Worm (Caenorhabditis elegans) whole organism, midembryonic: Measurements from ENCODE around the gene chca-1.
A peak's percentile ranks its signal among the peaks of the same experiment; 100 is the strongest.

ENCODE experiments used
- T22C8.4 ChIP-seq: fragments of 200-800 bp; sonication (Bioruptor generic); IDR thresholded peaks from 2 replicates; pipeline ENCODE4 v1.3.6; 2022; ENCODE audit warnings: missing genetic modification characterization, missing compliant biosample characterization
- cog-1 ChIP-seq: sonication (generic microtip); optimal IDR thresholded peaks from 2 replicates; lab custom pipeline; 2016; ENCODE audit warnings: missing genetic modification characterization, missing compliant biosample characterization
- flt-1 ChIP-seq: fragments of 200-800 bp; sonication (Bioruptor generic); IDR thresholded peaks from 2 replicates; pipeline ENCODE4 v1.3.6; 2022; ENCODE audit warnings: missing genetic modification characterization, missing compliant biosample characterization
- klf-2 ChIP-seq: fragments of 200-800 bp; sonication (Bioruptor generic); conservative IDR thresholded peaks from 2 replicates; pipeline ENCODE4 v1.3.6; 2022; ENCODE audit warnings: missing genetic modification reagents, missing genetic modification characterization, missing compliant biosample characterization
- med-1 ChIP-seq: sonication (generic microtip); optimal IDR thresholded peaks from 2 replicates; lab custom pipeline; 2017; ENCODE audit warnings: missing genetic modification characterization, mild to moderate bottlenecking, missing compliant biosample characterization, antibody characterized with exemption, missing genetic modification reagents; ENCODE audit not compliant: insufficient read depth
- ref-1 ChIP-seq: fragments of 200-800 bp; sonication (Bioruptor generic); conservative IDR thresholded peaks from 2 replicates; pipeline ENCODE4 v1.3.6; 2022; ENCODE audit warnings: missing genetic modification reagents, missing genetic modification characterization, missing compliant biosample characterization
- tab-1 ChIP-seq: fragments of 200-800 bp; sonication (Bioruptor generic); IDR thresholded peaks from 2 replicates; pipeline ENCODE4 v1.3.6; 2022; ENCODE audit warnings: missing genetic modification characterization, missing compliant biosample characterization
- ztf-23 ChIP-seq: fragments of 200-800 bp; sonication (Bioruptor generic); IDR thresholded peaks from 2 replicates; pipeline ENCODE4 v1.3.6; 2022; ENCODE audit warnings: missing genetic modification reagents, missing genetic modification characterization, missing compliant biosample characterization
- ztf-29 ChIP-seq: fragments of 200-800 bp; sonication (Bioruptor generic); IDR thresholded peaks from 2 replicates; pipeline ENCODE4 v1.3.6; 2022; ENCODE audit warnings: missing genetic modification reagents, missing genetic modification characterization, missing compliant biosample characterization

Gene chca-1

DNA sequence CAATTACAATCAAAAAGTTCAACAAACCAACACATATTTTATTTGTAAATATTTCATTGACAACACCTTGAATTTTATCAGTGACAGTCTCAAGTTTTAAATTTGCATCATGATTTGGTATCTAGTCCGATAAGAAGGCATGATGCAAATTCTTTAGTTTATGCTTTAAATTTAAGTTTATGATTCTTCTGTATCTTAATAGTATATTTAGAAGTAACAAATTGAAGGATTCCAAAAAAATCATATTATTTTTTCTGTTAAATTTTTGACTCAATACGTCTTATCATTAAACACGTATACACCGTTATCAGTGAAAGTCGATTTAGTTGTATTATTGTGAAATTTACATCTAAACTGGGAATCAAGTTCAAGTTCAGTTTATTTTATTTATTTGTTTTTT, at the start of gene chca-1:
Gene chca-1, plus strand, starts transcription at position 161 of the 400 bp plus-strand sequence.
- TF ChIP-seq flt-1 (GFP tag; lab: Robert Waterston, UW) = no peak
- no peak for TF ChIP-seq med-1
- no peak for TF ChIP-seq tab-1 (GFP tag; lab: Robert Waterston, UW)
- TF ChIP-seq klf-2 (GFP tag; lab: Robert Waterston, UW) = no peak
- no peak for TF ChIP-seq cog-1
- TF ChIP-seq ztf-23 = no peak
- TF ChIP-seq T22C8.4 (GFP tag; lab: Robert Waterston, UW) = no peak
- no peak for TF ChIP-seq ztf-29 (GFP tag; lab: Robert Waterston, UW)
- no peak for TF ChIP-seq ref-1 (GFP tag; lab: Robert Waterston, UW)

DNA sequence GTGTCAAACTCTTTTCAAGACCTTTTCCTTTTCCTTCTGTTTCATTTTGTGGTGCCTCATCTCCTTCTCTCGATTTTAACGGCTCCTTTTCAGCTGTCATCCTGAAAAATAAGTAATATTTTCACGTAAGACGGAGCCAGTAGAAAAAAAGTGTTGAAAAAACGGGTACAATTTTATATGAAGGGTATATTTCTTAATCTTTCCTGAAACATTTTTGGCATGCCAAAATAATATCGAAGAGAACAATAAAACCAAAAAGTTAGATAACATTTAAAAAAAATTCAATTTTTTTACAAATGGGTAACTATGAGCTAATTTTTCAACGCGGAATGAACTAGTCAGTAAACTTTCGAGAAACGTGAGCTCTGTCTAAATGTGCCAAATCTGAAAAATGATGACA, 49.6 kb upstream of the chca-1 start, which contains the start of gene aat-1:
Gene aat-1, minus strand, starts transcription at position 101 of the 400 bp plus-strand sequence.
- TF ChIP-seq med-1 = no peak
- no peak for TF ChIP-seq ztf-29 (GFP tag; lab: Robert Waterston, UW)
- no peak for TF ChIP-seq ztf-23
- TF ChIP-seq tab-1 (GFP tag; lab: Robert Waterston, UW) = no peak
- TF ChIP-seq ref-1 (GFP tag; lab: Robert Waterston, UW) = no peak
- no peak for TF ChIP-seq klf-2 (GFP tag; lab: Robert Waterston, UW)
- no peak for TF ChIP-seq cog-1
- TF ChIP-seq T22C8.4 (GFP tag; lab: Robert Waterston, UW) = no peak
- TF ChIP-seq flt-1 (GFP tag; lab: Robert Waterston, UW) = no peak

DNA sequence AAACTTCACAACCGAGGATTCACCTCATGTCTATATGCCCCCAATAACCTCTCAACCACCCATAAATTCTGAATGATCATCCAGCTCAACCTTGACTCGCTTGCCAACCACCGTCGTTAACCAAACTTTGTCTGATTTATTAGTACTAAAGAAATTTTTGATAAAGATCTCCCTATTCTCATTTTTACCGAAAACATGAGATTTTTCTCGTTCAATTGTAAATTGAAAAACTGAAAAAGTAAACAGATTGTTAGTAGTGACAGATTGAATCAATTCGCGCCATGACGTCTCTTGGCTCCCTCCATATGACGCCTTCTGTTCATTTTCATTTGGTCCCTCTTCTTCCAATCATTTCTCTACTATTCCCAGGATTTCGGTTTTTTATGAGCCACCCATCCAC, 43.2 kb upstream of the chca-1 start:
- TF ChIP-seq ztf-23 = no peak
- no peak for TF ChIP-seq med-1
- no peak for TF ChIP-seq T22C8.4 (GFP tag; lab: Robert Waterston, UW)
- no peak for TF ChIP-seq ztf-29 (GFP tag; lab: Robert Waterston, UW)
- TF ChIP-seq flt-1 (GFP tag; lab: Robert Waterston, UW) = no peak
- TF ChIP-seq klf-2 (GFP tag; lab: Robert Waterston, UW) = no peak
- TF ChIP-seq tab-1 (GFP tag; lab: Robert Waterston, UW) = no peak
- TF ChIP-seq ref-1 (GFP tag; lab: Robert Waterston, UW) = no peak
- TF ChIP-seq cog-1 = no peak

DNA sequence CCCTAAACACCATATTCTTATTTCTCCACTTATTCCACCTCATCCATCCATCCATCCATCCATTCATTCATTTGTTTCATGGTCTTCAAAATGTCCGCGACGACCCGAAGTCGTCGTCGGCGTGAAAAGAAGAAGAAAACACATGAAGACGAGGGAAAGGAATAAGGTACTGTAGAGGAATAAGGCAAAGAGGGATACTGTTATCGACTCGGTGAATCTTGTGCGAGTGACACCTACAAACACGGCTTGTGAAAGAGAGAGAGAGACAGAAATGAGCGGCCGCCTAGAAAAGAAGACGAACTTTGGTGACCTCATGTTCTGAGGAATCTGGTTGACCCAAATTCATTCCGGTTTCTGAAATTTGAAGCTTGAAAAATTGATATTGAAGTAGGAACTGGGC, 42.1 kb upstream of the chca-1 start:
- no peak for TF ChIP-seq flt-1 (GFP tag; lab: Robert Waterston, UW)
- no peak for TF ChIP-seq tab-1 (GFP tag; lab: Robert Waterston, UW)
- TF ChIP-seq cog-1 = no peak
- no peak for TF ChIP-seq klf-2 (GFP tag; lab: Robert Waterston, UW)
- no peak for TF ChIP-seq T22C8.4 (GFP tag; lab: Robert Waterston, UW)
- no peak for TF ChIP-seq ref-1 (GFP tag; lab: Robert Waterston, UW)
- TF ChIP-seq ztf-29 (GFP tag; lab: Robert Waterston, UW) = no peak
- TF ChIP-seq med-1 = no peak
- no peak for TF ChIP-seq ztf-23

DNA sequence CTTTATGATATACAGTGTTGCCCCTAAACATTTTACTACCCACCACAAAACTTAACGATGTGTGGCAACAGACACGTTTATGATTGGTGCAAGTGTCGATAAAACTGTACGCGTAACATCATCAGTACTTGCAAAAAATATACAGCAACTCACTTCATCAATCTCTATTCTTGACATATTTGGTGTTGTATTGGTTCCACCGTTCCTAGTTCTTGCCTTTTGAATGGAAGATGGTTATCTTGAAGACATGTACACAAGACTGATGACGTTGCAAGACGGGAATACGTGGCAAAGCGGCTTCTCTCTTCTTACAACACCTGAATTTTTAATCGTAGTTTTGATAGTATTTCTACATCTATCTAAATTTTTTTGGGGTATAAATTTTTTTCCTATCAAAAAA, 40.3 kb upstream of the chca-1 start:
- TF ChIP-seq cog-1 (no peak), klf-2 (GFP tag; lab: Robert Waterston, UW) (no peak), med-1 (no peak)

DNA sequence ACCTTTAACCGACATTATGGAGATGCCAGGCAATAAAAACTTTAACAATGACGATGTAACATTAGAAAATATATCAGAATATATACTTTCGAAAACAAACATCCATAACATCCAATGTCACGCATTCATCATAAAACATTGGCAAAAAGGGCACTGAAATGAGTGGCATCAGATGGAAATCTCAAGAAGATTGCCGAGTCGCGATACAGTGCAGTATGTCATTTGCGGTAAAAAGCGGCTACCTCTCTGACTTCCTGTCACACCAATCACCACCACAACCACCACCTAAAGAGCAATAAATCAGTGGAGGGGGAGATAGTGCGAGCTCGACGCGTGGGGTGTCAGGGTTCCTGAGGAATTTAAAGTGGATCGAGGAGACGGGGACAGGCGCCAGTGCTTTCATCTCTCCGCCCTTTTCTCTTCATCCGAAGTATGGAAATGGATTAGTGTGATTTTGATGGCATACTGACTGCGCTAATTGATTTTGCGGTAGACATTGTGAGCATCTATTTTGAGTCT, 38.1 kb upstream of the chca-1 start:
- TF ChIP-seq klf-2 (GFP tag; lab: Robert Waterston, UW) = no peak
- no peak for TF ChIP-seq ztf-29 (GFP tag; lab: Robert Waterston, UW)

DNA sequence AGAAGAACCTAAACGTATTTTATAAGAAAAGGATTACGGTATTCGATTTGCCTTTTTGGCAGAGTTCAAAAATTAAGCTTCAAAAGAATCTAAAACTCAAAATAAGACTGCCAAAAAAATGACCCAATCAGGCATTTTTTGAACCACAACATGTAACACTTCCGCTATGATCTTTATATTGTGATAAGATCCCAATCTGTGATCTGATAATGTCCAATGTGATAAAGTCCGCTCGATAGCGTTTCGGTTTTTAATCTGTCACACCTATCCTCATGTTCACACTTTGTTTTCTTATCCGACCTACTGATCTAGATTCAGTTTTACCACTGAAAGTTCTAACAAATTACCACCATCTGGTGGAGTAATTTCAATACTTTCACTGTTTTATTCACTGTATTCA, 37.1 kb upstream of the chca-1 start:
- TF ChIP-seq tab-1 (GFP tag; lab: Robert Waterston, UW) (no peak), flt-1 (GFP tag; lab: Robert Waterston, UW) (no peak), cog-1 (no peak), T22C8.4 (GFP tag; lab: Robert Waterston, UW) (no peak), ztf-23 (no peak)

DNA sequence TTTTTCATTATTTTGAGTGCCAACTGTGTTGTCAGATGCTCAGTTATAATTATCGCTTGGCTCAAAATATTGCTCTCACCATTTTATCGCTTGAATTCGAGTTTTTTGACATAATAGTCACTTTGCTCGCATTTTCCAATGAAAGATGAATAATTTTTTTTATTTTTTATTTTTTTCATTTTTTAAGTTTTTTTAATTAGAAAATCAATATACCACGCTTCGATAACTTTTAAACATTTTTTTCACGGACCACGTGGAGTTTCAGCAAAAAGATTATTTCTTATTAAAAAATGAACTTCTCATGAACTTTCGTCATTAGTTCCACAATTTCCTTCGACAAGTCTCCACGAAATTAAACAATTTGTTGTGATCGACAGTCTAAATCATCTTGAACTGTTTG, 36.5 kb upstream of the chca-1 start, which contains the start of gene elt-1:
Gene elt-1, plus strand, starts transcription at position 301 of the 400 bp plus-strand sequence.
- TF ChIP-seq ref-1 (GFP tag; lab: Robert Waterston, UW) = no peak
- no peak for TF ChIP-seq klf-2 (GFP tag; lab: Robert Waterston, UW)
- TF ChIP-seq med-1 = no peak
- TF ChIP-seq ztf-29 (GFP tag; lab: Robert Waterston, UW) = no peak
- no peak for TF ChIP-seq flt-1 (GFP tag; lab: Robert Waterston, UW)
- no peak for TF ChIP-seq tab-1 (GFP tag; lab: Robert Waterston, UW)
- TF ChIP-seq ztf-23 = no peak

DNA sequence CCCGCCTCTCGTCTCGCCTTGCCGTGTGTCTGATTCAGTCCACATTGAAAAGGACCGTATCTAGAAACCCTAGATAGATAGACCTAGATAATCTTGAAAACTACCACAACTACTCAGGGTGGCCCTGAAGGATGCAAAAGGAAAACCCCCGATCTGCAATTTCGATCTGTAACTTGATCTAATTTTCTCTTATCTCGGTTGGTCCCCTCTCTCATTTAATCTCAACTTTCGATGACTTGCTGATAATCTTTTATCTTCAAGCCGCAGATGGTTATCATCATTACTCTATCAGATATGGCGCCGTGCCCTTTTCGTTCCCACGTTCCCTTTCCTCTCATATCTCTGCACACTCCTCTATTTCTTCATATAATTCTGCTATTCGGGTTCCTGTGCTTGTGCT, 35.7 kb upstream of the chca-1 start:
- no peak for TF ChIP-seq ref-1 (GFP tag; lab: Robert Waterston, UW)
- no peak for TF ChIP-seq T22C8.4 (GFP tag; lab: Robert Waterston, UW)
- no peak for TF ChIP-seq flt-1 (GFP tag; lab: Robert Waterston, UW)
- TF ChIP-seq med-1 = no peak

DNA sequence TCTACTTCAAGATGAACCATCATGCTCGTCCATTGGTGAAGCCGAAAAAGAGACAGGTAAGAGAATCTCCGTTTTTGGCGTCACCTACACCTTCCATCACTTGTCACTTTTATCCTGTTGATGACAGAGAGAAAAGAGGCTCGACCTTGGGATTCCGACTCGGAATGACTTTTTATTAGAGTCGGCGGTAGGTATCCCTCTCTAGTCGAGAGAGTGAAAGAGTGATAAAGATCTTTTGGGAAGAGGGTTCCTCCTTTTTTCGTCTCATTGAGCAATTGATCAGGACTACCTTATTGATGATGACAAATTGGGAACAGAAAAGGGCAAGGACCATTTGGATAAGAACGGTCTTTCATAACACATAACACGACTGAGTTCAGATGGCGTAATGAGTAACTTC, 33.8 kb upstream of the chca-1 start:
- TF ChIP-seq flt-1 (GFP tag; lab: Robert Waterston, UW) (0 out of 2 replicates have a peak, but pooled peaks have one; percentile 25), ztf-23 (no peak), cog-1 (no peak)

DNA sequence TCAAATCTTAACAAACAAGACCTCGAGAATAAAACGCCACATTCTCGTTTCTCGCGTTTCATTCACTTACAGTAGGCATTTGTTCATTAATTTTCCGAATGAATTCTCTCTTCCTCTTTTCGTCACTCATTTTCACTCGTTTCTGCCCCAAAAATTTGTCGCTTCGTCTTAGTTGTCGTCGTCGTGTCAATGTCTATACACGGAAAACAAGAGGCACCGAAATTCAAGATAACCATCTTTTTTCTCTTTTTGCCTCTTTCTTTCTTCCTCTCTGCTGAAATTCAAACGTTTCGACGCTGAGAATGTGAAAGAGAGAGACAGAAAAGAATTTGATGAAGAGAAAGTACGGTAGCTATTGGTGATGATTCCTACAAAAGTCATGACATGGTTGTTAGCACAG, 33.2 kb upstream of the chca-1 start:
- TF ChIP-seq ref-1 (GFP tag; lab: Robert Waterston, UW) = no peak
- no peak for TF ChIP-seq T22C8.4 (GFP tag; lab: Robert Waterston, UW)
- TF ChIP-seq med-1 = no peak
- TF ChIP-seq ztf-23 = no peak
- no peak for TF ChIP-seq ztf-29 (GFP tag; lab: Robert Waterston, UW)
- TF ChIP-seq flt-1 (GFP tag; lab: Robert Waterston, UW) = no peak
- TF ChIP-seq tab-1 (GFP tag; lab: Robert Waterston, UW) = no peak
- no peak for TF ChIP-seq cog-1
- TF ChIP-seq klf-2 (GFP tag; lab: Robert Waterston, UW) = no peak
